Fruit fly (Drosophila melanogaster): ENCODE results near the gene Rop.

The Rop gene

dm6 chr3L:4088694-4089190 lies 50.1 kb downstream of the Rop start, which contains the start of gene Gad1 (continued):
- TF ChIP-seq Bgb (GFP tag; IDR thresholded peaks at IDR 0.05; ENCODE audit: partially characterized antibody) (no peak), Six4 (GFP tag; optimal IDR thresholded peaks at IDR 0.05) (no peak), CG12071 (GFP tag; optimal IDR thresholded peaks at IDR 0.05) (peak; percentile 61), CG42726 (GFP tag; IDR thresholded peaks at IDR 0.05; ENCODE audit: partially characterized antibody) (no peak), CG11456 (GFP tag; IDR thresholded peaks at IDR 0.05) (no peak), bigmax (GFP tag; optimal IDR thresholded peaks at IDR 0.05) (no peak), CG3281 (GFP tag; optimal IDR thresholded peaks at IDR 0.05) (no peak), CG10321 (GFP tag; IDR thresholded peaks at IDR 0.05) (peak; percentile 61), disco-r (GFP tag; optimal IDR thresholded peaks at IDR 0.05) (no peak), sna (GFP tag; IDR thresholded peaks at IDR 0.05; ENCODE audit: partially characterized antibody) (no peak), Nf-YB (GFP tag; optimal IDR thresholded peaks at IDR 0.05) (peak; percentile 94), tx (GFP tag; optimal IDR thresholded peaks at IDR 0.05) (no peak), cwo (GFP tag; optimal IDR thresholded peaks at IDR 0.05) (no peak), Pdp1 (GFP tag; optimal IDR thresholded peaks at IDR 0.05) (peak in 1 of 2 experiments; percentile 31)

- TF ChIP-seq CG7928 (GFP tag; optimal IDR thresholded peaks at IDR 0.05): no peak
- TF ChIP-seq lbe (GFP tag; optimal IDR thresholded peaks at IDR 0.05): no peak
- TF ChIP-seq Awh (GFP tag; IDR thresholded peaks at IDR 0.05): no peak
- no peak for TF ChIP-seq CG1233 (GFP tag; optimal IDR thresholded peaks at IDR 0.05)
- TF ChIP-seq CG6175 (GFP tag; IDR thresholded peaks at IDR 0.05): no peak
- TF ChIP-seq CG16815 (GFP tag; optimal IDR thresholded peaks at IDR 0.05): no peak
- no peak for TF ChIP-seq ab (GFP tag; optimal IDR thresholded peaks at IDR 0.05)
- TF ChIP-seq zen (tag; optimal IDR thresholded peaks at IDR 0.05): no peak
- TF ChIP-seq CG8478 (optimal IDR thresholded peaks at IDR 0.05): no peak
- no peak for TF ChIP-seq usp (GFP tag; optimal IDR thresholded peaks at IDR 0.05)
- TF ChIP-seq vnd (GFP tag; IDR thresholded peaks at IDR 0.05; ENCODE audit: partially characterized antibody): no peak
- no peak for TF ChIP-seq gfzf (GFP tag; optimal IDR thresholded peaks at IDR 0.05)
- TF ChIP-seq CG7987 (GFP tag; optimal IDR thresholded peaks at IDR 0.05): no peak
- TF ChIP-seq MESR4 (GFP tag; optimal IDR thresholded peaks at IDR 0.05): no peak
- no peak for TF ChIP-seq TFAM (GFP tag; optimal IDR thresholded peaks at IDR 0.05)
- TF ChIP-seq Adf1 (GFP tag; IDR thresholded peaks at IDR 0.05): no peak
- TF ChIP-seq vvl (GFP tag; IDR thresholded peaks at IDR 0.05): no peak
These were observed 51.5 kb downstream of the Rop start, which contains the start of gene CG14989 for dm6 chr3L:4087281-4087680. CG14989 (plus strand) TSS chr3L:4087581.
